Fruit fly (Drosophila melanogaster) whole organism, prepupa: ENCODE results near the gene CG5608.

ENCODE experiments used
- Blimp-1 ChIP-seq: fragments of 200-800 bp; sonication (Bioruptor generic); optimal IDR thresholded peaks from 3 replicates; lab custom pipeline; 2017; ENCODE audit warnings: missing biosample characterization, missing genetic modification characterization, mild to moderate bottlenecking, moderate library complexity, missing genetic modification reagents
- CG11294 ChIP-seq: fragments of 200-800 bp; sonication (Bioruptor generic); IDR thresholded peaks from 2 replicates; pipeline ENCODE4 v1.3.6; 2022; ENCODE audit warnings: missing biosample characterization, missing genetic modification characterization
- CG1621 ChIP-seq: fragments of 200-800 bp; sonication (Bioruptor generic); optimal IDR thresholded peaks from 3 replicates; lab custom pipeline; 2018; ENCODE audit warnings: missing biosample characterization, mild to moderate bottlenecking, missing genetic modification characterization
- CG32006 ChIP-seq: fragments of 200-800 bp; sonication (Bioruptor generic); optimal IDR thresholded peaks from 3 replicates; lab custom pipeline; 2017; ENCODE audit warnings: missing biosample characterization, mild to moderate bottlenecking, missing genetic modification characterization
- CG6792 ChIP-seq: fragments of 200-800 bp; sonication (Bioruptor generic); optimal IDR thresholded peaks from 3 replicates; lab custom pipeline; 2016; ENCODE audit warnings: missing biosample characterization, missing genetic modification characterization
- CG6854 ChIP-seq: fragments of 200-800 bp; sonication (Bioruptor generic); optimal IDR thresholded peaks from 2 replicates; lab custom pipeline; 2017; ENCODE audit warnings: missing biosample characterization, mild to moderate bottlenecking, missing genetic modification characterization
- CG7368 ChIP-seq: fragments of 200-800 bp; sonication (Bioruptor generic); optimal IDR thresholded peaks from 3 replicates; lab custom pipeline; 2016; ENCODE audit warnings: missing biosample characterization, missing genetic modification characterization
- Hr4 ChIP-seq: fragments of 200-800 bp; sonication (Bioruptor generic); optimal IDR thresholded peaks from 3 replicates; lab custom pipeline; 2016; ENCODE audit warnings: missing biosample characterization, missing genetic modification characterization
- Met ChIP-seq: fragments of 200-800 bp; sonication (Bioruptor generic); optimal IDR thresholded peaks from 3 replicates; lab custom pipeline; 2016; ENCODE audit warnings: missing biosample characterization, missing genetic modification characterization
- Sox102F ChIP-seq: fragments of 200-800 bp; sonication (Bioruptor generic); optimal IDR thresholded peaks from 2 replicates; lab custom pipeline; 2016; ENCODE audit warnings: missing biosample characterization, mild to moderate bottlenecking, missing genetic modification characterization
- acj6 ChIP-seq: fragments of 200-800 bp; sonication (Bioruptor generic); optimal IDR thresholded peaks from 3 replicates; lab custom pipeline; 2016; ENCODE audit warnings: missing biosample characterization, missing genetic modification characterization
- net ChIP-seq: fragments of 200-800 bp; sonication (Bioruptor generic); optimal IDR thresholded peaks from 3 replicates; lab custom pipeline; 2016; ENCODE audit warnings: missing biosample characterization, missing genetic modification characterization

DNA sequence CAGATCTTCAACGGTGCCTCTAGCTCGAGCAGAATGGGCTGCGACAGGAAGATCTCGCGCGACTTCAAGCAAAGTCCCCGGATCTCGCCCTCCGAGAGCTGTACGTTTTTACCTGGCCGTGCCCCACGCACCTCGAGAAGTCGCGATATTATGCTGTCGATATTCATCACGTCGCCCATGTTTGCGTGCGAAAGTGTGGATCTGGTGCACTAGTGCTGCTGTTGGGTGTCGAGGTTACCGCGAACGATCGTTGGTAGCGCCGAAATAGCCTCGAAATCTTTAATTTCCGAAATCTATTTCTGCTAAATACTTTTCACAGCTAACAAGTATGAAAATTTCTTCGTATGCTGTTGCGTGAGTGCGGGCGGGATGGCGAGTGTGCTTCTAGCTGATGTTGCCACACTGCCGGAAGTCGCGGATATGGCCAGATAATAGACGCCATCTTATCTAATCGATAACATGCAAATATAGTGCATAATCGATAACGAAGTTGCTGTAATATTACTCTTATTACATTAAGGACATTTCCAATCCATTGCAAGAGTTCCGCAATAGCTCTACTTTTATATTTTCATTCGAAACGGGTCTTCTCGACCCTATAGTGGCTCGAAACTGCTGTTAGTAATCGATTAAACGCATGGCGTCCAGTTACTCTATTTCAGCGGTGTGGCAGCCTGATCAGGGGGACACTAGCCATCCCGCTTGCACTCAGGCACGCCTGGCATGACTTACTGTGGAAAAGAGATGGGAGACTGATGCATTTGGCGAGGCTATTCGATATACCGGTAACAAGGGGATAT, 39.4 kb downstream of the CG5608 start, which contains the start of gene Pp1-87B:
- no peak for TF ChIP-seq CG6792
- TF ChIP-seq Met = no peak
- TF ChIP-seq Sox102F (GFP tag; lab: Kevin White, UChicago) = no peak
- no peak for TF ChIP-seq CG6854 (GFP tag; lab: Kevin White, UChicago)
- TF ChIP-seq Blimp-1 (GFP tag; lab: Kevin White, UChicago) = no peak
- TF ChIP-seq CG11294 (GFP tag; lab: Robert Waterston, UW) = no peak
- TF ChIP-seq CG7368 (GFP tag; lab: Kevin White, UChicago) = no peak
- TF ChIP-seq net (GFP tag; lab: Kevin White, UChicago) = no peak
- peak; percentile 20 for TF ChIP-seq CG1621 (tag; lab: Kevin White, UChicago)
- TF ChIP-seq acj6 (GFP tag; lab: Kevin White, UChicago) = no peak
- no peak for TF ChIP-seq CG32006 (GFP tag; lab: Kevin White, UChicago)
- no peak for TF ChIP-seq Hr4 (GFP tag; lab: Kevin White, UChicago)
